Worm (Caenorhabditis elegans) whole organism, L2 larva: ENCODE results near the gene W03F9.2.

ENCODE experiments used
- elt-1 ChIP-seq: fragments of 150-350 bp; optimal IDR thresholded peaks from 2 replicates; lab custom pipeline; 2014; ENCODE audit warnings: missing biosample characterization, missing genetic modification characterization
- nhr-237 ChIP-seq: fragments of 150-350 bp; optimal IDR thresholded peaks from 2 replicates; lab custom pipeline; 2014; ENCODE audit warnings: missing biosample characterization, missing genetic modification characterization

- TF ChIP-seq elt-1 (no peak), nhr-237 (tag; lab: Kevin White, UChicago) (no peak)
These were observed 23.4 kb downstream of the W03F9.2 start, which contains the start of gene picd-1 for ce11 chrV:104474-104873.
